Fruit fly (Drosophila melanogaster): ENCODE data around the gene Ubc7.

dm6 chrX:16559514-16560510 lies 33.7 kb upstream of the Ubc7 start, which contains the start of gene Pp2B-14D:
- TF ChIP-seq Eip93F (GFP tag; optimal IDR thresholded peaks at IDR 0.05) (no peak), topi (GFP tag; optimal IDR thresholded peaks at IDR 0.05) (no peak), Sox102F (GFP tag; optimal IDR thresholded peaks at IDR 0.05) (peak; percentile 49), CG4318 (GFP tag; optimal IDR thresholded peaks at IDR 0.05) (no peak), CG6276 (GFP tag; optimal IDR thresholded peaks at IDR 0.05) (peak; percentile 33), OdsH (GFP tag; optimal IDR thresholded peaks at IDR 0.05) (no peak), salr (GFP tag; optimal IDR thresholded peaks at IDR 0.05) (no peak), lz (GFP tag; optimal IDR thresholded peaks at IDR 0.05) (no peak), CG16779 (tag; optimal IDR thresholded peaks at IDR 0.05) (no peak)
